Fruit fly (Drosophila melanogaster) whole organism, prepupa: Measurements from ENCODE around the gene CG43935.

ENCODE experiments used
- CG10669 ChIP-seq: fragments of 200-800 bp; sonication (Bioruptor generic); optimal IDR thresholded peaks from 3 replicates; lab custom pipeline; 2018; ENCODE audit warnings: missing biosample characterization, mild to moderate bottlenecking, missing genetic modification characterization, moderate library complexity
- Eip75B ChIP-seq: fragments of 200-800 bp; sonication (Bioruptor generic); optimal IDR thresholded peaks from 3 replicates; lab custom pipeline; 2016; ENCODE audit warnings: missing biosample characterization, missing genetic modification characterization
- OdsH ChIP-seq: fragments of 200-800 bp; sonication (Bioruptor generic); optimal IDR thresholded peaks from 3 replicates; lab custom pipeline; 2016; ENCODE audit warnings: missing biosample characterization, missing genetic modification characterization

- TF ChIP-seq CG10669 (no peak), Eip75B (no peak), OdsH (no peak)
Measured at dm6 chr3R:27098638-27099037, 33.4 kb downstream of the CG43935 start.
